Fruit fly (Drosophila melanogaster) whole organism, embryonic: ENCODE results near the gene tst.

Experiments
- Atf-2 ChIP-seq: fragments of 200-800 bp; sonication (Bioruptor generic); optimal IDR thresholded peaks from 2 replicates; lab custom pipeline; 2016; ENCODE audit warnings: missing biosample characterization, missing genetic modification characterization
- CG10209 ChIP-seq: fragments of 200-800 bp; sonication (Bioruptor generic); optimal IDR thresholded peaks from 3 replicates; lab custom pipeline; 2017; ENCODE audit warnings: missing biosample characterization, mild to moderate bottlenecking, missing genetic modification characterization, missing genetic modification reagents
- CG10321 ChIP-seq: fragments of 200-800 bp; sonication (Bioruptor generic); IDR thresholded peaks from 2 replicates; pipeline ENCODE4 v1.3.6; 2022; ENCODE audit warnings: missing biosample characterization, missing genetic modification characterization
- CG10366 ChIP-seq: fragments of 200-800 bp; sonication (Bioruptor generic); IDR thresholded peaks from 2 replicates; pipeline ENCODE4 v1.3.6; 2022; ENCODE audit warnings: missing biosample characterization, missing genetic modification characterization
- CG10543 ChIP-seq: fragments of 200-800 bp; sonication (Bioruptor generic); optimal IDR thresholded peaks from 3 replicates; lab custom pipeline; 2017; ENCODE audit warnings: missing biosample characterization, mild to moderate bottlenecking, missing genetic modification characterization, moderate library complexity
- CG12299 ChIP-seq: fragments of 200-800 bp; sonication (Bioruptor generic); optimal IDR thresholded peaks from 2 replicates; lab custom pipeline; 2018; ENCODE audit warnings: missing biosample characterization, mild to moderate bottlenecking, missing genetic modification characterization
- CG13424 ChIP-seq: fragments of 200-800 bp; sonication (Bioruptor generic); optimal IDR thresholded peaks from 2 replicates; lab custom pipeline; 2019; ENCODE audit warnings: missing biosample characterization, mild to moderate bottlenecking, missing genetic modification characterization, moderate library complexity
- CG14965 ChIP-seq: fragments of 200-800 bp; sonication (Bioruptor generic); optimal IDR thresholded peaks from 2 replicates; lab custom pipeline; 2016; ENCODE audit warnings: missing biosample characterization, missing genetic modification characterization, borderline replicate concordance
- CG15269 ChIP-seq: fragments of 200-800 bp; sonication (Bioruptor generic); optimal IDR thresholded peaks from 2 replicates; lab custom pipeline; 2018; ENCODE audit warnings: missing biosample characterization, mild to moderate bottlenecking, missing genetic modification characterization, moderate library complexity
- CG1602 ChIP-seq: fragments of 200-800 bp; sonication (Bioruptor generic); optimal IDR thresholded peaks from 3 replicates; lab custom pipeline; 2016; ENCODE audit warnings: missing biosample characterization, missing genetic modification characterization
- CG2116 ChIP-seq: fragments of 200-800 bp; sonication (Bioruptor generic); optimal IDR thresholded peaks from 3 replicates; lab custom pipeline; 2018; ENCODE audit warnings: missing biosample characterization, mild to moderate bottlenecking, missing genetic modification characterization
- CG31365 ChIP-seq: fragments of 200-800 bp; sonication (Bioruptor generic); optimal IDR thresholded peaks from 2 replicates; lab custom pipeline; 2018; ENCODE audit warnings: missing biosample characterization, mild to moderate bottlenecking, missing genetic modification characterization
- CG32532 ChIP-seq: fragments of 200-800 bp; sonication (Bioruptor generic); IDR thresholded peaks from 2 replicates; pipeline ENCODE4 v1.3.6; 2022; ENCODE audit warnings: missing biosample characterization, missing genetic modification characterization
- CG32772 ChIP-seq: fragments of 200-800 bp; sonication (Bioruptor generic); IDR thresholded peaks from 2 replicates; pipeline ENCODE4 v1.3.6; 2022; ENCODE audit warnings: missing biosample characterization, missing genetic modification characterization
- CG8290 ChIP-seq, 3 experiments: fragments of 200-800 bp; sonication (Bioruptor generic); optimal IDR thresholded peaks; 2 replicates each; lab custom pipeline; 2016 to 2019; ENCODE audit warnings: missing biosample characterization in 3 of 3, missing genetic modification characterization in 3 of 3, mild to moderate bottlenecking in 2 of 3, moderate library complexity in 1 of 3
- CG9437 ChIP-seq: fragments of 200-800 bp; sonication (Bioruptor generic); optimal IDR thresholded peaks from 2 replicates; lab custom pipeline; 2018; ENCODE audit warnings: missing biosample characterization, mild to moderate bottlenecking, missing genetic modification characterization
- CG9817 ChIP-seq: fragments of 200-800 bp; sonication (Bioruptor generic); optimal IDR thresholded peaks from 2 replicates; lab custom pipeline; 2018; ENCODE audit warnings: missing biosample characterization, mild to moderate bottlenecking, missing genetic modification characterization, moderate library complexity
- Dll ChIP-seq: fragments of 200-800 bp; sonication (Bioruptor generic); IDR thresholded peaks from 4 replicates; pipeline ENCODE4 v1.3.6; 2022; ENCODE audit warnings: missing biosample characterization, missing genetic modification characterization; ENCODE audit not compliant: partially characterized antibody
- Hey ChIP-seq: fragments of 200-800 bp; sonication (Bioruptor generic); optimal IDR thresholded peaks from 3 replicates; lab custom pipeline; 2018; ENCODE audit warnings: missing biosample characterization, mild to moderate bottlenecking, missing genetic modification characterization
- NC2β ChIP-seq: fragments of 200-800 bp; sonication (Bioruptor generic); optimal IDR thresholded peaks from 2 replicates; lab custom pipeline; 2016; ENCODE audit warnings: missing biosample characterization, missing genetic modification characterization
- Nf-YC ChIP-seq: fragments of 200-800 bp; optimal IDR thresholded peaks from 3 replicates; lab custom pipeline; 2019; ENCODE audit warnings: missing biosample characterization, mild to moderate bottlenecking, missing genetic modification characterization, moderate library complexity
- PHDP ChIP-seq: fragments of 200-800 bp; sonication (Bioruptor generic); optimal IDR thresholded peaks from 3 replicates; lab custom pipeline; 2018; ENCODE audit warnings: missing biosample characterization, mild to moderate bottlenecking, missing genetic modification characterization, moderate library complexity
- Pdp1 ChIP-seq, 2 experiments: fragments of 200-800 bp; sonication (Bioruptor generic); optimal IDR thresholded peaks; 3 replicates each; lab custom pipeline; 2016; ENCODE audit warnings: missing biosample characterization in 2 of 2, missing genetic modification characterization in 2 of 2, mild to moderate bottlenecking in 1 of 2, moderate library complexity in 1 of 2
- Scr ChIP-seq: fragments of 200-800 bp; sonication (Bioruptor generic); IDR thresholded peaks from 2 replicates; pipeline ENCODE4 v1.3.6; 2022; ENCODE audit warnings: missing biosample characterization, missing genetic modification characterization; ENCODE audit not compliant: partially characterized antibody
- Sry-β ChIP-seq: fragments of 200-800 bp; sonication (Bioruptor generic); optimal IDR thresholded peaks from 2 replicates; lab custom pipeline; 2018; ENCODE audit warnings: missing biosample characterization, mild to moderate bottlenecking, missing genetic modification characterization, moderate library complexity
- Trl ChIP-seq, 3 experiments: fragments of >200 bp in 2 of 3; fragments of 200-800 bp in 1 of 3; sonication (Bioruptor generic) in 1 of 3; optimal IDR thresholded peaks; 2 replicates in 1 of 3; 3 replicates in 2 of 3; lab custom pipeline; 2016 to 2017; ENCODE audit warnings: missing biosample characterization in 1 of 3, missing genetic modification characterization in 1 of 3
- Vsx1 ChIP-seq: fragments of 200-800 bp; sonication (Bioruptor generic); optimal IDR thresholded peaks from 2 replicates; lab custom pipeline; 2017; ENCODE audit warnings: missing biosample characterization, mild to moderate bottlenecking, missing genetic modification characterization, missing genetic modification reagents
- YL-1 ChIP-seq: fragments of 200-800 bp; sonication (Bioruptor generic); optimal IDR thresholded peaks from 3 replicates; lab custom pipeline; 2017; ENCODE audit warnings: missing biosample characterization, mild to moderate bottlenecking, missing genetic modification characterization
- amos ChIP-seq: fragments of 200-800 bp; sonication (Bioruptor generic); IDR thresholded peaks from 2 replicates; pipeline ENCODE4 v1.3.6; 2022; ENCODE audit warnings: missing biosample characterization, missing genetic modification characterization; ENCODE audit not compliant: partially characterized antibody
- aop ChIP-seq: fragments of 200-800 bp; sonication (Bioruptor generic); IDR thresholded peaks from 2 replicates; pipeline ENCODE4 v1.3.6; 2022; ENCODE audit warnings: missing biosample characterization, missing genetic modification characterization
- caup ChIP-seq: fragments of 200-800 bp; sonication (Bioruptor generic); optimal IDR thresholded peaks from 3 replicates; lab custom pipeline; 2017; ENCODE audit warnings: missing biosample characterization, mild to moderate bottlenecking, missing genetic modification characterization, moderate library complexity; ENCODE audit not compliant: severe bottlenecking
- da ChIP-seq: fragments of 200-800 bp; sonication (Bioruptor generic); optimal IDR thresholded peaks from 2 replicates; lab custom pipeline; 2016; ENCODE audit warnings: missing biosample characterization, missing genetic modification characterization
- disco-r ChIP-seq: fragments of 200-800 bp; sonication (Bioruptor generic); optimal IDR thresholded peaks from 2 replicates; lab custom pipeline; 2016; ENCODE audit warnings: missing biosample characterization, missing genetic modification characterization
- exex ChIP-seq: fragments of 200-800 bp; sonication (Bioruptor generic); optimal IDR thresholded peaks from 4 replicates; lab custom pipeline; 2018; ENCODE audit warnings: missing biosample characterization, mild to moderate bottlenecking, missing genetic modification characterization, moderate library complexity
- fu2 ChIP-seq: fragments of 200-800 bp; sonication (Bioruptor generic); optimal IDR thresholded peaks from 2 replicates; lab custom pipeline; 2016; ENCODE audit warnings: missing biosample characterization, missing genetic modification characterization
- gcm ChIP-seq: fragments of 200-800 bp; sonication (Bioruptor generic); optimal IDR thresholded peaks from 2 replicates; lab custom pipeline; 2019; ENCODE audit warnings: missing biosample characterization, mild to moderate bottlenecking, missing genetic modification characterization, moderate library complexity
- ind ChIP-seq: fragments of 200-800 bp; sonication (Bioruptor generic); optimal IDR thresholded peaks from 3 replicates; lab custom pipeline; 2016; ENCODE audit warnings: missing biosample characterization, missing genetic modification characterization
- insv ChIP-seq, 2 experiments: fragments of 200-800 bp; sonication (Bioruptor generic); optimal IDR thresholded peaks; 3 replicates each; lab custom pipeline; 2016 to 2018; ENCODE audit warnings: missing biosample characterization in 2 of 2, missing genetic modification characterization in 2 of 2
- jigr1 ChIP-seq: fragments of 200-800 bp; sonication (Bioruptor generic); IDR thresholded peaks from 3 replicates; pipeline ENCODE4 v1.3.6; 2022; ENCODE audit warnings: missing biosample characterization, missing genetic modification characterization
- lmd ChIP-seq: fragments of 200-800 bp; sonication (Bioruptor generic); IDR thresholded peaks from 2 replicates; pipeline ENCODE4 v1.3.6; 2022; ENCODE audit warnings: missing biosample characterization, missing genetic modification characterization
- odd ChIP-seq: fragments of 200-800 bp; sonication (Bioruptor generic); optimal IDR thresholded peaks from 2 replicates; lab custom pipeline; 2017; ENCODE audit warnings: missing biosample characterization, mild to moderate bottlenecking, missing genetic modification characterization
- pb ChIP-seq: fragments of 200-800 bp; sonication (Bioruptor generic); optimal IDR thresholded peaks from 3 replicates; lab custom pipeline; 2016; ENCODE audit warnings: missing biosample characterization, missing genetic modification characterization
- phol ChIP-seq: fragments of 200-800 bp; sonication (Bioruptor generic); optimal IDR thresholded peaks from 3 replicates; lab custom pipeline; 2018; ENCODE audit warnings: missing biosample characterization, mild to moderate bottlenecking, missing genetic modification characterization, moderate library complexity
- pum ChIP-seq: fragments of 200-800 bp; sonication (Bioruptor generic); optimal IDR thresholded peaks from 2 replicates; lab custom pipeline; 2016; ENCODE audit warnings: missing biosample characterization, missing genetic modification characterization
- scrt ChIP-seq: fragments of 200-800 bp; sonication (Bioruptor generic); optimal IDR thresholded peaks from 2 replicates; lab custom pipeline; 2018; ENCODE audit warnings: missing biosample characterization, mild to moderate bottlenecking, missing genetic modification characterization, moderate library complexity
- sd ChIP-seq: fragments of 200-800 bp; sonication (Bioruptor generic); optimal IDR thresholded peaks from 3 replicates; lab custom pipeline; 2018; ENCODE audit warnings: missing biosample characterization, mild to moderate bottlenecking, missing genetic modification characterization, moderate library complexity
- sens-2 ChIP-seq: fragments of 200-800 bp; sonication (Bioruptor generic); IDR thresholded peaks from 2 replicates; pipeline ENCODE4 v1.3.6; 2022; ENCODE audit warnings: missing biosample characterization, missing genetic modification characterization
- stwl ChIP-seq: fragments of 200-800 bp; sonication (Bioruptor generic); optimal IDR thresholded peaks from 3 replicates; lab custom pipeline; 2018; ENCODE audit warnings: missing biosample characterization, mild to moderate bottlenecking, missing genetic modification characterization, moderate library complexity

Gene tst

DNA sequence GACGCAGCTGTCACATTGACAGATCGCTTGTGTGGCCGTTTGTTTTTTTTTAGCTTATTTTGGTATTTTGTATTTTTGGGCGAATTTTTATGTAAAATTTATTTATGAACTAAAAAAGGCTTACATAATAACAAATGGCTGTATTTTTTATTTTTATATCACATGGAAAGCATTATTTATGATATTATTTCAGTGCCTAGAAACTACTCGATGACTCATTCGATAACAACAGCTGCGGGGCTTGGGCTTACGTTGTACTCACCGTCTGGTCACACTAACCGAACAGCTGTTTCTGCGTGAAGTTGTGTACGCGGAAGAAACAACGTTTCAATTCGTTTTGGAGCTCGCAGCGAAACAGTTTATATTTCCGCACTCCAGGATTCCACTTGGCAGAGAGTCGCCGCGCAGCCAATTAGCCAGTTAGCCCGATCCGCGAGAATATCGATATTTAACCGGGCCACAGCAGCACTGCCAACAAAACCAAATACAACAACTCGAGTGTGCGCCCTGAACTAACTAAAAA, 39.6 kb downstream of the tst start, which contains the start of the genes Hmgcr and Rpn9 (continued):
- no peak for TF ChIP-seq CG10366 (GFP tag; lab: Robert Waterston, UW)
- no peak for TF ChIP-seq pb (GFP tag; lab: Kevin White, UChicago)
- peak; percentile 10 for TF ChIP-seq Sry-β (GFP tag; lab: Kevin White, UChicago)
- TF ChIP-seq stwl (tag; lab: Kevin White, UChicago): peak; percentile 95
- TF ChIP-seq NC2β (GFP tag; lab: Kevin White, UChicago): peak; percentile 55
- TF ChIP-seq Pdp1 (GFP tag; optimal IDR thresholded peaks at IDR 0.05; lab: Kevin White, UChicago): peak in 1 of 2 experiments; percentile 99
- peak; percentile 72 for TF ChIP-seq CG2116 (GFP tag; lab: Kevin White, UChicago)
- TF ChIP-seq pum (GFP tag; lab: Kevin White, UChicago): no peak
- TF ChIP-seq CG14965: no peak
- TF ChIP-seq gcm (GFP tag; lab: Kevin White, UChicago): peak; percentile 30
- peak; percentile 18 for TF ChIP-seq scrt (GFP tag; lab: Kevin White, UChicago)
- TF ChIP-seq Hey (tag; lab: Kevin White, UChicago): no peak
- TF ChIP-seq insv (GFP tag; optimal IDR thresholded peaks at IDR 0.05; lab: Kevin White, UChicago): peak in 1 of 2 experiments; percentile 65
- peak; percentile 38 for TF ChIP-seq Nf-YC
- no peak for TF ChIP-seq CG10209 (GFP tag; lab: Kevin White, UChicago)
- TF ChIP-seq Trl (optimal IDR thresholded peaks at IDR 0.05; lab: Kevin White, UChicago): no peak
- TF ChIP-seq Trl (GFP tag; optimal IDR thresholded peaks at IDR 0.05; lab: Kevin White, UChicago): no peak
- TF ChIP-seq caup (GFP tag; lab: Kevin White, UChicago): no peak
- no peak for TF ChIP-seq CG9817 (tag; lab: Kevin White, UChicago)
- TF ChIP-seq CG13424 (tag; lab: Kevin White, UChicago): peak; percentile 28
- TF ChIP-seq sd (tag; lab: Kevin White, UChicago): no peak
- no peak for TF ChIP-seq da
- TF ChIP-seq ind (GFP tag; lab: Kevin White, UChicago): no peak
- TF ChIP-seq jigr1 (GFP tag; lab: Robert Waterston, UW): no peak
- TF ChIP-seq fu2 (GFP tag; lab: Kevin White, UChicago): no peak
- TF ChIP-seq lmd: no peak
- TF ChIP-seq odd (GFP tag; lab: Kevin White, UChicago): no peak
- peak; percentile 68 for TF ChIP-seq Vsx1 (GFP tag; lab: Kevin White, UChicago)
- TF ChIP-seq CG9437 (GFP tag; lab: Kevin White, UChicago): peak; percentile 58
- TF ChIP-seq Scr (GFP tag; lab: Robert Waterston, UW): 0 out of 2 replicates have a peak, but pooled peaks have one; percentile 24
- TF ChIP-seq PHDP (tag; lab: Kevin White, UChicago): peak; percentile 47
- peak; percentile 52 for TF ChIP-seq CG12299
- peak; percentile 87 for TF ChIP-seq YL-1 (GFP tag; lab: Kevin White, UChicago)
- TF ChIP-seq CG8290 (GFP tag; optimal IDR thresholded peaks at IDR 0.05; lab: Kevin White, UChicago): peak; percentile 8
- TF ChIP-seq CG8290 (tag; optimal IDR thresholded peaks at IDR 0.05; lab: Kevin White, UChicago): peak in 1 of 2 experiments; percentile 47
- peak; percentile 65 for TF ChIP-seq phol
- 0 out of 2 replicates have a peak, but pooled peaks have one; percentile 16 for TF ChIP-seq amos (GFP tag; lab: Robert Waterston, UW)
- no peak for TF ChIP-seq CG31365 (tag; lab: Kevin White, UChicago)
- peak; percentile 17 for TF ChIP-seq exex
- no peak for TF ChIP-seq sens-2 (GFP tag; lab: Robert Waterston, UW)
- TF ChIP-seq Dll (GFP tag; lab: Robert Waterston, UW): 0 out of 4 replicates have a peak, but pooled peaks have one; percentile 40
- no peak for TF ChIP-seq Atf-2 (GFP tag; lab: Kevin White, UChicago)
- TF ChIP-seq CG32532 (GFP tag; lab: Robert Waterston, UW): no peak
- TF ChIP-seq CG10321 (GFP tag; lab: Robert Waterston, UW): no peak
- no peak for TF ChIP-seq CG32772
- TF ChIP-seq aop: no peak
- TF ChIP-seq CG15269 (tag; lab: Kevin White, UChicago): peak; percentile 16
- no peak for TF ChIP-seq disco-r (GFP tag; lab: Kevin White, UChicago)
- TF ChIP-seq CG1602 (GFP tag; lab: Kevin White, UChicago): no peak
- no peak for TF ChIP-seq CG10543 (GFP tag; lab: Kevin White, UChicago)
